Fruit fly (Drosophila melanogaster) whole organism: ENCODE measurements around the gene CG33271.

Experiments used
- CG8478 ChIP-seq: fragments of >200 bp; optimal IDR thresholded peaks from 2 replicates; lab custom pipeline; 2018; ENCODE audit warnings: inconsistent platforms
- Dll ChIP-seq: fragments of >200 bp; optimal IDR thresholded peaks from 2 replicates; lab custom pipeline; 2017
- EcR ChIP-seq, 2 experiments: fragments of >200 bp; optimal IDR thresholded peaks; 2 replicates each; lab custom pipeline; 2017; ENCODE audit warnings: missing biosample characterization in 2 of 2, missing genetic modification characterization in 2 of 2, missing genetic modification reagents in 2 of 2
- pan ChIP-seq: fragments of >200 bp; optimal IDR thresholded peaks from 2 replicates; lab custom pipeline; 2017
- psq ChIP-seq: fragments of >200 bp; optimal IDR thresholded peaks from 2 replicates; lab custom pipeline; 2017
- usp ChIP-seq: fragments of >200 bp; optimal IDR thresholded peaks from 2 replicates; lab custom pipeline; 2017; ENCODE audit warnings: missing biosample characterization, missing genetic modification characterization, mixed read lengths

DNA sequence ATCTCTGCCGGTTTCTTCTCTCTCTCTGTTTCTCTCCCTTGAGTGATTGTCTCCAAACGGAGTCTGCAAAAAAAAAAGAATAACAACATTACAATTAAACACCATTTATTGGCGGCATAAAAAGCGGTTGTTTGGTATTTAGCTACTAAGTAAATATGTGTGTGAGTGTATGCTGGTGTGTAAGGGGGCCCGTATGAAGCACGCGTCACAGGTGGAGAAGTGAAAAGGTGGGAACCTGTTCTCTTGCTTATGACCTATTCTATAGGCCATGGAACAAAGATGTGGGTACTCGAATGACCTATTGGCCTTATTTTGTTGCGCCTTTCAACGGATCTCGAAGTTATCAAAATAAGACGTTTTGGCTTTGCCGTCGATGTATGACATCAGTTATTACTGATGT lies 11.3 kb upstream of the CG33271 start:
- TF ChIP-seq pan = no peak
- TF ChIP-seq psq (lab: Kevin White, UChicago) = no peak
- no peak for TF ChIP-seq usp (GFP tag; lab: Kevin White, UChicago)
- no peak for TF ChIP-seq CG8478 (lab: Kevin White, UChicago)
- no peak for TF ChIP-seq EcR (GFP tag; optimal IDR thresholded peaks at IDR 0.05; lab: Kevin White, UChicago)
- TF ChIP-seq Dll (lab: Kevin White, UChicago) = no peak
